Worm (Caenorhabditis elegans) whole organism, L2 larva: ENCODE results near the gene clec-78.

ENCODE experiments used
- C34F6.9 ChIP-seq: fragments of 150-350 bp; optimal IDR thresholded peaks from 2 replicates; lab custom pipeline; 2014; ENCODE audit warnings: missing biosample characterization, missing genetic modification characterization
- F13H6.1 ChIP-seq: sonication (generic microtip); optimal IDR thresholded peaks from 2 replicates; lab custom pipeline; 2016; ENCODE audit warnings: missing genetic modification characterization, missing compliant biosample characterization
- R02D3.7 ChIP-seq: fragments of 150-350 bp; optimal IDR thresholded peaks from 2 replicates; lab custom pipeline; 2014; ENCODE audit warnings: missing biosample characterization, missing genetic modification characterization
- Y55F3AM.14 ChIP-seq: fragments of 200-800 bp; sonication (Bioruptor generic); optimal IDR thresholded peaks from 2 replicates; lab custom pipeline; 2018; ENCODE audit warnings: mild to moderate bottlenecking, missing genetic modification characterization, missing compliant biosample characterization
- ZK546.5 ChIP-seq: sonication (generic microtip); optimal IDR thresholded peaks from 2 replicates; lab custom pipeline; 2017; ENCODE audit warnings: missing biosample characterization, missing genetic modification characterization
- aly-2 ChIP-seq: fragments of 150-350 bp; optimal IDR thresholded peaks from 2 replicates; lab custom pipeline; 2014; ENCODE audit warnings: missing biosample characterization, missing genetic modification characterization
- ama-1 ChIP-seq: fragments of 150-350 bp; optimal IDR thresholded peaks from 2 replicates; lab custom pipeline; 2018; ENCODE audit warnings: inconsistent platforms
- blmp-1 ChIP-seq: sonication (generic microtip); optimal IDR thresholded peaks from 2 replicates; lab custom pipeline; 2017; ENCODE audit warnings: missing genetic modification characterization, mild to moderate bottlenecking, missing compliant biosample characterization, antibody characterized with exemption, moderate library complexity; ENCODE audit not compliant: insufficient read depth
- ceh-16 ChIP-seq: fragments of 150-350 bp; optimal IDR thresholded peaks from 2 replicates; lab custom pipeline; 2014; ENCODE audit warnings: missing biosample characterization, missing genetic modification characterization
- ceh-82 ChIP-seq: fragments of 150-350 bp; optimal IDR thresholded peaks from 2 replicates; lab custom pipeline; 2014; ENCODE audit warnings: missing biosample characterization, missing genetic modification characterization
- crh-2 ChIP-seq: sonication (generic microtip); optimal IDR thresholded peaks from 2 replicates; lab custom pipeline; 2017; ENCODE audit warnings: missing biosample characterization, missing genetic modification characterization
- dmd-4 ChIP-seq: sonication (generic microtip); optimal IDR thresholded peaks from 2 replicates; lab custom pipeline; 2017; ENCODE audit warnings: missing biosample characterization, missing genetic modification characterization
- egl-27 ChIP-seq: sonication (generic microtip); optimal IDR thresholded peaks from 3 replicates; lab custom pipeline; 2017; ENCODE audit warnings: missing biosample characterization, missing genetic modification reagents, missing genetic modification characterization
- elt-1 ChIP-seq: fragments of 150-350 bp; optimal IDR thresholded peaks from 2 replicates; lab custom pipeline; 2014; ENCODE audit warnings: missing biosample characterization, missing genetic modification characterization
- elt-3 ChIP-seq: sonication (generic microtip); optimal IDR thresholded peaks from 2 replicates; lab custom pipeline; 2017; ENCODE audit warnings: missing biosample characterization, missing genetic modification characterization
- fos-1 ChIP-seq: fragments of 150-350 bp; optimal IDR thresholded peaks from 2 replicates; lab custom pipeline; 2014; ENCODE audit warnings: missing biosample characterization, missing genetic modification characterization
- lin-11 ChIP-seq: fragments of 150-350 bp; sonication (generic microtip); optimal IDR thresholded peaks from 2 replicates; lab custom pipeline; 2014; ENCODE audit warnings: missing biosample characterization, missing genetic modification characterization, inconsistent platforms, mixed read lengths
- lin-13 ChIP-seq: fragments of 150-350 bp; optimal IDR thresholded peaks from 2 replicates; lab custom pipeline; 2014; ENCODE audit warnings: missing biosample characterization, missing genetic modification reagents, missing genetic modification characterization
- lin-39 ChIP-seq: fragments of 150-350 bp; optimal IDR thresholded peaks from 2 replicates; lab custom pipeline; 2014; ENCODE audit warnings: missing biosample characterization, missing genetic modification reagents, missing genetic modification characterization
- lsy-2 ChIP-seq, 2 experiments: fragments of 150-350 bp in 1 of 2; sonication (generic microtip) in 1 of 2; optimal IDR thresholded peaks; 2 replicates each; lab custom pipeline; 2014 to 2017; ENCODE audit warnings: missing biosample characterization in 2 of 2, missing genetic modification characterization in 2 of 2
- mbf-1 ChIP-seq: sonication (generic microtip); optimal IDR thresholded peaks from 2 replicates; lab custom pipeline; 2017; ENCODE audit warnings: missing biosample characterization, missing genetic modification characterization
- nhr-10 ChIP-seq: sonication (generic microtip); optimal IDR thresholded peaks from 2 replicates; lab custom pipeline; 2017; ENCODE audit warnings: missing biosample characterization, missing genetic modification characterization
- nhr-12 ChIP-seq: fragments of 150-350 bp; optimal IDR thresholded peaks from 2 replicates; lab custom pipeline; 2014; ENCODE audit warnings: missing biosample characterization, missing genetic modification characterization
- nhr-21 ChIP-seq: fragments of 150-350 bp; optimal IDR thresholded peaks from 2 replicates; lab custom pipeline; 2014; ENCODE audit warnings: missing biosample characterization, missing genetic modification characterization
- nhr-23 ChIP-seq: fragments of 150-350 bp; optimal IDR thresholded peaks from 2 replicates; lab custom pipeline; 2014; ENCODE audit warnings: missing biosample characterization, missing genetic modification reagents, missing genetic modification characterization
- nhr-237 ChIP-seq: fragments of 150-350 bp; optimal IDR thresholded peaks from 2 replicates; lab custom pipeline; 2014; ENCODE audit warnings: missing biosample characterization, missing genetic modification characterization
- nhr-25 ChIP-seq: fragments of 150-350 bp; sonication (generic microtip); optimal IDR thresholded peaks from 3 replicates; lab custom pipeline; 2014; ENCODE audit warnings: missing biosample characterization, missing genetic modification characterization
- nhr-77 ChIP-seq: fragments of 150-350 bp; optimal IDR thresholded peaks from 2 replicates; lab custom pipeline; 2014; ENCODE audit warnings: missing biosample characterization, missing genetic modification characterization
- peb-1 ChIP-seq: fragments of 150-350 bp; optimal IDR thresholded peaks from 2 replicates; lab custom pipeline; 2014; ENCODE audit warnings: missing biosample characterization, missing genetic modification characterization
- skn-1 ChIP-seq: sonication (generic microtip); optimal IDR thresholded peaks from 2 replicates; lab custom pipeline; 2017; ENCODE audit warnings: missing biosample characterization, missing genetic modification characterization
- sma-3 ChIP-seq: sonication (generic microtip); optimal IDR thresholded peaks from 2 replicates; lab custom pipeline; 2016; ENCODE audit warnings: missing genetic modification reagents, missing genetic modification characterization, missing compliant biosample characterization
- sma-9 ChIP-seq, 2 experiments: fragments of 150-350 bp in 1 of 2; sonication (generic microtip) in 1 of 2; optimal IDR thresholded peaks; 2 replicates each; lab custom pipeline; 2014 to 2016; ENCODE audit warnings: missing genetic modification characterization in 2 of 2, mild to moderate bottlenecking in 1 of 2, missing biosample characterization in 1 of 2, missing compliant biosample characterization in 1 of 2, missing genetic modification reagents in 1 of 2, moderate library complexity in 1 of 2
- unc-39 ChIP-seq: fragments of 150-350 bp; optimal IDR thresholded peaks from 2 replicates; lab custom pipeline; 2014; ENCODE audit warnings: missing biosample characterization, missing genetic modification characterization
- unc-55 ChIP-seq: fragments of 150-350 bp; sonication (generic microtip); optimal IDR thresholded peaks from 3 replicates; lab custom pipeline; 2014; ENCODE audit warnings: missing biosample characterization, missing genetic modification reagents, missing genetic modification characterization
- unc-62 ChIP-seq: fragments of 150-350 bp; optimal IDR thresholded peaks from 2 replicates; lab custom pipeline; 2014; ENCODE audit warnings: missing biosample characterization, missing genetic modification reagents, missing genetic modification characterization
- zag-1 ChIP-seq: fragments of 150-350 bp; optimal IDR thresholded peaks from 2 replicates; lab custom pipeline; 2014; ENCODE audit warnings: missing biosample characterization, missing genetic modification characterization
- ztf-1 ChIP-seq: fragments of 200-800 bp; sonication (Bioruptor generic); conservative IDR thresholded peaks from 2 replicates; pipeline ENCODE4 v1.3.6; 2022; ENCODE audit warnings: missing genetic modification characterization, missing compliant biosample characterization
- ztf-4 ChIP-seq: fragments of 150-350 bp; optimal IDR thresholded peaks from 2 replicates; lab custom pipeline; 2014; ENCODE audit warnings: missing biosample characterization, missing genetic modification characterization

Gene clec-78

ce11 chrIV:4004221-4004620 lies 15.3 kb downstream of the clec-78 start:
- no peak for TF ChIP-seq fos-1 (tag; lab: Kevin White, UChicago)
- TF ChIP-seq nhr-237 (tag; lab: Kevin White, UChicago) = no peak
- TF ChIP-seq egl-27 = no peak
- TF ChIP-seq unc-55 (GFP tag; lab: Kevin White, UChicago) = no peak
- TF ChIP-seq nhr-25 (tag; lab: Kevin White, UChicago) = no peak
- TF ChIP-seq ZK546.5 = no peak
- TF ChIP-seq ceh-82 (tag; lab: Kevin White, UChicago) = no peak
- TF ChIP-seq sma-3 (GFP tag; lab: Kevin White, UChicago) = no peak
- no peak for TF ChIP-seq ama-1 (lab: Kevin White, UChicago)
- no peak for TF ChIP-seq elt-3 (tag; lab: Kevin White, UChicago)
- no peak for TF ChIP-seq Y55F3AM.14 (GFP tag; lab: Kevin White, UChicago)
- TF ChIP-seq unc-39 = no peak
- TF ChIP-seq nhr-23 (tag; lab: Kevin White, UChicago) = no peak
- no peak for TF ChIP-seq aly-2 (tag; lab: Kevin White, UChicago)
- no peak for TF ChIP-seq skn-1 (tag; lab: Kevin White, UChicago)

- TF ChIP-seq sma-3 (GFP tag; lab: Kevin White, UChicago) (no peak), ztf-1 (GFP tag; lab: Robert Waterston, UW) (no peak), zag-1 (tag; lab: Kevin White, UChicago) (peak; percentile 49), mbf-1 (tag; lab: Kevin White, UChicago) (no peak), nhr-12 (no peak), crh-2 (tag; lab: Kevin White, UChicago) (no peak)
Observed at ce11 chrIV:4005166-4005565, 16.3 kb downstream of the clec-78 start.

ce11 chrIV:4007697-4008096 lies 18.8 kb downstream of the clec-78 start, which contains the start of gene W02C12.2:
W02C12.2 (minus strand) TSS chrIV:4007973.
- TF ChIP-seq skn-1 (tag; lab: Kevin White, UChicago) (no peak), C34F6.9 (tag; lab: Kevin White, UChicago) (peak; percentile 38), ceh-82 (tag; lab: Kevin White, UChicago) (no peak)

ce11 chrIV:4008440-4008839 lies 19.5 kb downstream of the clec-78 start:
- TF ChIP-seq ceh-16 (tag; lab: Kevin White, UChicago) (no peak), blmp-1 (peak; percentile 65)

- TF ChIP-seq elt-3 (tag; lab: Kevin White, UChicago) (no peak), ceh-16 (tag; lab: Kevin White, UChicago) (no peak), unc-55 (GFP tag; lab: Kevin White, UChicago) (no peak), skn-1 (tag; lab: Kevin White, UChicago) (no peak), lin-13 (GFP tag; lab: Kevin White, UChicago) (no peak), F13H6.1 (no peak), ama-1 (lab: Kevin White, UChicago) (no peak), lin-11 (tag; lab: Kevin White, UChicago) (no peak), nhr-237 (tag; lab: Kevin White, UChicago) (no peak), unc-62 (GFP tag; lab: Kevin White, UChicago) (no peak), elt-1 (tag; lab: Kevin White, UChicago) (no peak), lin-39 (tag; lab: Kevin White, UChicago) (no peak), mbf-1 (tag; lab: Kevin White, UChicago) (no peak), unc-39 (no peak), sma-9 (GFP tag; optimal IDR thresholded peaks at IDR 0.05; lab: Kevin White, UChicago) (no peak), sma-9 (tag; optimal IDR thresholded peaks at IDR 0.05; lab: Kevin White, UChicago) (no peak), peb-1 (tag; lab: Kevin White, UChicago) (no peak), ztf-1 (GFP tag; lab: Robert Waterston, UW) (no peak)
Observed at ce11 chrIV:4009923-4010322, 21.0 kb downstream of the clec-78 start.

- no peak for TF ChIP-seq ceh-82 (tag; lab: Kevin White, UChicago)
- no peak for TF ChIP-seq nhr-25 (tag; lab: Kevin White, UChicago)
- TF ChIP-seq nhr-77 (tag; lab: Kevin White, UChicago) = no peak
- no peak for TF ChIP-seq egl-27
- no peak for TF ChIP-seq lsy-2 (tag; optimal IDR thresholded peaks at IDR 0.05; lab: Kevin White, UChicago)
- no peak for TF ChIP-seq elt-1 (tag; lab: Kevin White, UChicago)
- no peak for TF ChIP-seq blmp-1
- no peak for TF ChIP-seq crh-2 (tag; lab: Kevin White, UChicago)
- TF ChIP-seq dmd-4 = no peak
- no peak for TF ChIP-seq skn-1 (tag; lab: Kevin White, UChicago)
- TF ChIP-seq nhr-10 (tag; lab: Kevin White, UChicago) = no peak
- TF ChIP-seq nhr-21 = no peak
- TF ChIP-seq R02D3.7 (tag; lab: Kevin White, UChicago) = no peak
- TF ChIP-seq ztf-4 = no peak
- TF ChIP-seq lin-13 (GFP tag; lab: Kevin White, UChicago) = no peak
- no peak for TF ChIP-seq nhr-23 (tag; lab: Kevin White, UChicago)
Observed at ce11 chrIV:4013621-4014020, 24.7 kb downstream of the clec-78 start.
